Worm (Caenorhabditis elegans) whole organism, late embryonic: ENCODE measurements around the gene F53E10.1.

Experiments
- C38D4.7 ChIP-seq: fragments of 200-800 bp; sonication (Bioruptor generic); optimal IDR thresholded peaks from 2 replicates; lab custom pipeline; 2018; ENCODE audit warnings: mild to moderate bottlenecking, missing genetic modification characterization, moderate library complexity, missing compliant biosample characterization
- ama-1 ChIP-seq: fragments of 150-350 bp; optimal IDR thresholded peaks from 2 replicates; lab custom pipeline; 2014
- ceh-14 ChIP-seq: sonication (generic microtip); optimal IDR thresholded peaks from 2 replicates; lab custom pipeline; 2016; ENCODE audit warnings: missing genotype, missing genetic modification characterization, missing compliant biosample characterization
- ceh-22 ChIP-seq: sonication (generic microtip); optimal IDR thresholded peaks from 2 replicates; lab custom pipeline; 2017; ENCODE audit warnings: missing biosample characterization, missing genetic modification characterization
- ceh-34 ChIP-seq: sonication (generic microtip); optimal IDR thresholded peaks from 2 replicates; lab custom pipeline; 2016; ENCODE audit warnings: mild to moderate bottlenecking, missing genetic modification characterization, missing compliant biosample characterization
- dve-1 ChIP-seq: sonication (generic microtip); optimal IDR thresholded peaks from 2 replicates; lab custom pipeline; 2017; ENCODE audit warnings: antibody characterized with exemption, mild to moderate bottlenecking, missing genetic modification characterization, missing compliant biosample characterization
- elt-2 ChIP-seq: sonication (generic microtip); optimal IDR thresholded peaks from 2 replicates; lab custom pipeline; 2016; ENCODE audit warnings: missing genetic modification reagents, missing genetic modification characterization, missing compliant biosample characterization
- pha-4 ChIP-seq: fragments of 150-350 bp; optimal IDR thresholded peaks from 2 replicates; lab custom pipeline; 2018; ENCODE audit warnings: missing biosample characterization, missing genetic modification reagents, missing genetic modification characterization
- pqm-1 ChIP-seq: sonication (generic microtip); optimal IDR thresholded peaks from 2 replicates; lab custom pipeline; 2016; ENCODE audit warnings: missing genetic modification characterization, missing compliant biosample characterization
- rnt-1 ChIP-seq: sonication (generic microtip); optimal IDR thresholded peaks from 2 replicates; lab custom pipeline; 2016; ENCODE audit warnings: missing genetic modification characterization, missing compliant biosample characterization
- tbx-2 ChIP-seq: sonication (generic microtip); optimal IDR thresholded peaks from 2 replicates; lab custom pipeline; 2016; ENCODE audit warnings: missing genetic modification characterization, missing compliant biosample characterization
- unc-55 ChIP-seq: sonication (generic microtip); optimal IDR thresholded peaks from 2 replicates; lab custom pipeline; 2017; ENCODE audit warnings: missing biosample characterization, missing genetic modification reagents, missing genetic modification characterization
- unc-86 ChIP-seq: sonication (generic microtip); optimal IDR thresholded peaks from 2 replicates; lab custom pipeline; 2016; ENCODE audit warnings: missing genetic modification characterization, missing compliant biosample characterization

- TF ChIP-seq ceh-34 (no peak), pqm-1 (tag; lab: Kevin White, UChicago) (no peak), rnt-1 (tag; lab: Kevin White, UChicago) (no peak), tbx-2 (no peak), elt-2 (tag; lab: Kevin White, UChicago) (no peak), ceh-14 (no peak), unc-86 (no peak), ceh-22 (tag; lab: Kevin White, UChicago) (no peak), pha-4 (tag; lab: Kevin White, UChicago) (no peak), C38D4.7 (GFP tag; lab: Kevin White, UChicago) (no peak), unc-55 (GFP tag; lab: Kevin White, UChicago) (no peak), ama-1 (lab: Kevin White, UChicago) (no peak), dve-1 (tag; lab: Kevin White, UChicago) (no peak)
These were observed 35.9 kb downstream of the F53E10.1 start for ce11 chrV:2650980-2651379.
